Worm (Caenorhabditis elegans) whole organism, late embryonic: ENCODE data around the gene F13B6.2.

ENCODE experiments used
- C38D4.7 ChIP-seq: fragments of 200-800 bp; sonication (Bioruptor generic); optimal IDR thresholded peaks from 2 replicates; lab custom pipeline; 2018; ENCODE audit warnings: mild to moderate bottlenecking, missing genetic modification characterization, moderate library complexity, missing compliant biosample characterization
- K09A11.1 ChIP-seq: sonication (generic microtip); optimal IDR thresholded peaks from 2 replicates; lab custom pipeline; 2017; ENCODE audit warnings: antibody characterized with exemption, mild to moderate bottlenecking, missing genetic modification characterization, missing compliant biosample characterization; ENCODE audit not compliant: insufficient read depth
- ceh-22 ChIP-seq: sonication (generic microtip); optimal IDR thresholded peaks from 2 replicates; lab custom pipeline; 2017; ENCODE audit warnings: missing biosample characterization, missing genetic modification characterization
- ceh-31 ChIP-seq: sonication (generic microtip); optimal IDR thresholded peaks from 2 replicates; lab custom pipeline; 2016; ENCODE audit warnings: missing genetic modification characterization, missing compliant biosample characterization
- fkh-10 ChIP-seq: fragments of 150-350 bp; optimal IDR thresholded peaks from 2 replicates; lab custom pipeline; 2014; ENCODE audit warnings: missing biosample characterization, missing genetic modification reagents, missing genetic modification characterization
- nfya-1 ChIP-seq: sonication (generic microtip); optimal IDR thresholded peaks from 2 replicates; lab custom pipeline; 2017; ENCODE audit warnings: missing genetic modification characterization, mild to moderate bottlenecking, missing compliant biosample characterization, antibody characterized with exemption, moderate library complexity
- nhr-232 ChIP-seq: sonication (generic microtip); optimal IDR thresholded peaks from 2 replicates; lab custom pipeline; 2016; ENCODE audit warnings: missing genetic modification characterization, missing compliant biosample characterization
- odd-2 ChIP-seq: sonication (generic microtip); optimal IDR thresholded peaks from 2 replicates; lab custom pipeline; 2017; ENCODE audit warnings: antibody characterized with exemption, mild to moderate bottlenecking, missing genetic modification characterization, missing compliant biosample characterization
- ref-2 ChIP-seq: sonication (generic microtip); optimal IDR thresholded peaks from 2 replicates; lab custom pipeline; 2016; ENCODE audit warnings: missing genetic modification characterization, missing compliant biosample characterization
- sox-4 ChIP-seq: sonication (generic microtip); optimal IDR thresholded peaks from 2 replicates; lab custom pipeline; 2017; ENCODE audit warnings: mild to moderate bottlenecking, missing genetic modification characterization, inconsistent platforms, missing compliant biosample characterization
- tbx-2 ChIP-seq: sonication (generic microtip); optimal IDR thresholded peaks from 2 replicates; lab custom pipeline; 2016; ENCODE audit warnings: missing genetic modification characterization, missing compliant biosample characterization
- zip-5 ChIP-seq: sonication (generic microtip); optimal IDR thresholded peaks from 2 replicates; lab custom pipeline; 2016; ENCODE audit warnings: missing genetic modification characterization, missing compliant biosample characterization

ce11 chrIV:7477697-7478096 lies 17.6 kb upstream of the F13B6.2 start:
- TF ChIP-seq sox-4 (no peak), nfya-1 (tag; lab: Kevin White, UChicago) (no peak), ref-2 (tag; lab: Kevin White, UChicago) (no peak), ceh-31 (tag; lab: Kevin White, UChicago) (no peak), tbx-2 (tag; lab: Kevin White, UChicago) (no peak), ceh-22 (tag; lab: Kevin White, UChicago) (no peak), C38D4.7 (GFP tag; lab: Kevin White, UChicago) (no peak), fkh-10 (no peak), odd-2 (tag; lab: Kevin White, UChicago) (no peak), zip-5 (tag; lab: Kevin White, UChicago) (no peak), nhr-232 (no peak), K09A11.1 (tag; lab: Kevin White, UChicago) (no peak)
